Fruit fly (Drosophila melanogaster) whole organism, prepupa: ENCODE data around the gene ATPsynB.

Experiments used
- Blimp-1 ChIP-seq: fragments of 200-800 bp; sonication (Bioruptor generic); optimal IDR thresholded peaks from 3 replicates; lab custom pipeline; 2017; ENCODE audit warnings: missing biosample characterization, missing genetic modification characterization, mild to moderate bottlenecking, moderate library complexity, missing genetic modification reagents
- CG15336 ChIP-seq: fragments of 200-800 bp; sonication (Bioruptor generic); IDR thresholded peaks from 2 replicates; pipeline ENCODE4 v1.3.6; 2022; ENCODE audit warnings: missing biosample characterization, missing genetic modification characterization
- CG1621 ChIP-seq: fragments of 200-800 bp; sonication (Bioruptor generic); optimal IDR thresholded peaks from 3 replicates; lab custom pipeline; 2018; ENCODE audit warnings: missing biosample characterization, mild to moderate bottlenecking, missing genetic modification characterization
- CG3032 ChIP-seq: fragments of 200-800 bp; optimal IDR thresholded peaks from 2 replicates; lab custom pipeline; 2019; ENCODE audit warnings: missing biosample characterization, mild to moderate bottlenecking, missing genetic modification characterization, moderate library complexity
- CG31627 ChIP-seq: fragments of 200-800 bp; sonication (Bioruptor generic); optimal IDR thresholded peaks from 3 replicates; lab custom pipeline; 2016; ENCODE audit warnings: missing biosample characterization, missing genetic modification characterization
- CG34406 ChIP-seq: fragments of 200-800 bp; sonication (Bioruptor generic); optimal IDR thresholded peaks from 3 replicates; lab custom pipeline; 2016; ENCODE audit warnings: missing biosample characterization, missing genetic modification characterization
- CG6276 ChIP-seq: fragments of 200-800 bp; sonication (Bioruptor generic); optimal IDR thresholded peaks from 2 replicates; lab custom pipeline; 2017; ENCODE audit warnings: missing biosample characterization, mild to moderate bottlenecking, missing genetic modification characterization
- CG6792 ChIP-seq: fragments of 200-800 bp; sonication (Bioruptor generic); optimal IDR thresholded peaks from 3 replicates; lab custom pipeline; 2016; ENCODE audit warnings: missing biosample characterization, missing genetic modification characterization
- CG6808 ChIP-seq: fragments of 200-800 bp; sonication (Bioruptor generic); optimal IDR thresholded peaks from 3 replicates; lab custom pipeline; 2017; ENCODE audit warnings: missing biosample characterization, missing genetic modification characterization, mild to moderate bottlenecking, moderate library complexity, missing genetic modification reagents
- CG6854 ChIP-seq: fragments of 200-800 bp; sonication (Bioruptor generic); optimal IDR thresholded peaks from 2 replicates; lab custom pipeline; 2017; ENCODE audit warnings: missing biosample characterization, mild to moderate bottlenecking, missing genetic modification characterization
- CG7368 ChIP-seq: fragments of 200-800 bp; sonication (Bioruptor generic); optimal IDR thresholded peaks from 3 replicates; lab custom pipeline; 2016; ENCODE audit warnings: missing biosample characterization, missing genetic modification characterization
- Eip75B ChIP-seq: fragments of 200-800 bp; sonication (Bioruptor generic); optimal IDR thresholded peaks from 3 replicates; lab custom pipeline; 2016; ENCODE audit warnings: missing biosample characterization, missing genetic modification characterization
- Eip93F ChIP-seq: fragments of 200-800 bp; sonication (Bioruptor generic); optimal IDR thresholded peaks from 2 replicates; lab custom pipeline; 2016; ENCODE audit warnings: missing biosample characterization, mild to moderate bottlenecking, missing genetic modification characterization
- Ets21C ChIP-seq: fragments of 200-800 bp; sonication (Bioruptor generic); optimal IDR thresholded peaks from 3 replicates; lab custom pipeline; 2016; ENCODE audit warnings: missing biosample characterization, missing genetic modification characterization
- Ets96B ChIP-seq: fragments of 200-800 bp; optimal IDR thresholded peaks from 2 replicates; lab custom pipeline; 2019; ENCODE audit warnings: missing biosample characterization, mild to moderate bottlenecking, missing genetic modification characterization, moderate library complexity
- Gug ChIP-seq: fragments of 200-800 bp; sonication (Bioruptor generic); IDR thresholded peaks from 2 replicates; pipeline ENCODE4 v1.3.6; 2022; ENCODE audit warnings: missing biosample characterization, missing genetic modification characterization
- Hr38 ChIP-seq: sonication (Bioruptor generic); optimal IDR thresholded peaks from 2 replicates; lab custom pipeline; 2016; ENCODE audit warnings: missing biosample characterization, missing genetic modification characterization
- Hr4 ChIP-seq: fragments of 200-800 bp; sonication (Bioruptor generic); optimal IDR thresholded peaks from 3 replicates; lab custom pipeline; 2016; ENCODE audit warnings: missing biosample characterization, missing genetic modification characterization
- OdsH ChIP-seq: fragments of 200-800 bp; sonication (Bioruptor generic); optimal IDR thresholded peaks from 3 replicates; lab custom pipeline; 2016; ENCODE audit warnings: missing biosample characterization, missing genetic modification characterization
- Smox ChIP-seq: fragments of 200-800 bp; sonication (Bioruptor generic); optimal IDR thresholded peaks from 3 replicates; lab custom pipeline; 2016; ENCODE audit warnings: missing biosample characterization, missing genetic modification characterization
- Sox14 ChIP-seq: fragments of 200-800 bp; sonication (Bioruptor generic); optimal IDR thresholded peaks from 3 replicates; lab custom pipeline; 2016; ENCODE audit warnings: missing biosample characterization, missing genetic modification characterization
- Sox15 ChIP-seq: fragments of 200-800 bp; sonication (Bioruptor generic); optimal IDR thresholded peaks from 3 replicates; lab custom pipeline; 2016; ENCODE audit warnings: missing biosample characterization, missing genetic modification characterization
- achi ChIP-seq: fragments of 200-800 bp; sonication (Bioruptor generic); optimal IDR thresholded peaks from 3 replicates; lab custom pipeline; 2016; ENCODE audit warnings: missing biosample characterization, missing genetic modification characterization
- acj6 ChIP-seq: fragments of 200-800 bp; sonication (Bioruptor generic); optimal IDR thresholded peaks from 3 replicates; lab custom pipeline; 2016; ENCODE audit warnings: missing biosample characterization, missing genetic modification characterization
- cyc ChIP-seq: fragments of 200-800 bp; sonication (Bioruptor generic); optimal IDR thresholded peaks from 3 replicates; lab custom pipeline; 2016; ENCODE audit warnings: missing biosample characterization, missing genetic modification characterization
- dac ChIP-seq: fragments of 200-800 bp; sonication (Bioruptor generic); optimal IDR thresholded peaks from 2 replicates; lab custom pipeline; 2017; ENCODE audit warnings: missing biosample characterization, mild to moderate bottlenecking, missing genetic modification characterization
- eg ChIP-seq: fragments of 200-800 bp; sonication (Bioruptor generic); IDR thresholded peaks from 3 replicates; pipeline ENCODE4 v1.3.6; 2022; ENCODE audit warnings: missing biosample characterization, missing genetic modification characterization
- esn ChIP-seq: fragments of 200-800 bp; sonication (Bioruptor generic); optimal IDR thresholded peaks from 2 replicates; lab custom pipeline; 2016; ENCODE audit warnings: missing biosample characterization, mild to moderate bottlenecking, missing genetic modification characterization, moderate library complexity
- fd59A ChIP-seq: fragments of 200-800 bp; sonication (Bioruptor generic); optimal IDR thresholded peaks from 2 replicates; lab custom pipeline; 2017; ENCODE audit warnings: missing biosample characterization, mild to moderate bottlenecking, missing genetic modification characterization, missing genetic modification reagents
- lz ChIP-seq: fragments of 200-800 bp; sonication (Bioruptor generic); optimal IDR thresholded peaks from 3 replicates; lab custom pipeline; 2016; ENCODE audit warnings: missing biosample characterization, missing genetic modification characterization
- net ChIP-seq: fragments of 200-800 bp; sonication (Bioruptor generic); optimal IDR thresholded peaks from 3 replicates; lab custom pipeline; 2016; ENCODE audit warnings: missing biosample characterization, missing genetic modification characterization
- salr ChIP-seq, 2 experiments: fragments of 200-800 bp; sonication (Bioruptor generic); optimal IDR thresholded peaks; 3 replicates each; lab custom pipeline; 2016 to 2018; ENCODE audit warnings: missing biosample characterization in 2 of 2, missing genetic modification characterization in 2 of 2, mild to moderate bottlenecking in 1 of 2
- spab ChIP-seq: fragments of 200-800 bp; sonication (Bioruptor generic); optimal IDR thresholded peaks from 2 replicates; lab custom pipeline; 2017; ENCODE audit warnings: missing biosample characterization, mild to moderate bottlenecking, missing genetic modification characterization, missing genetic modification reagents
- svp ChIP-seq: fragments of 200-800 bp; sonication (Bioruptor generic); peaks from one replicate; lab custom pipeline; 2016; ENCODE audit warnings: missing biosample characterization, missing genetic modification characterization
- topi ChIP-seq: fragments of 200-800 bp; sonication (Bioruptor generic); optimal IDR thresholded peaks from 3 replicates; lab custom pipeline; 2016; ENCODE audit warnings: missing biosample characterization, missing genetic modification characterization
- vri ChIP-seq: fragments of 200-800 bp; sonication (Bioruptor generic); optimal IDR thresholded peaks from 3 replicates; lab custom pipeline; 2016; ENCODE audit warnings: missing biosample characterization, mild to moderate bottlenecking, missing genetic modification characterization

ATPsynB gene

DNA sequence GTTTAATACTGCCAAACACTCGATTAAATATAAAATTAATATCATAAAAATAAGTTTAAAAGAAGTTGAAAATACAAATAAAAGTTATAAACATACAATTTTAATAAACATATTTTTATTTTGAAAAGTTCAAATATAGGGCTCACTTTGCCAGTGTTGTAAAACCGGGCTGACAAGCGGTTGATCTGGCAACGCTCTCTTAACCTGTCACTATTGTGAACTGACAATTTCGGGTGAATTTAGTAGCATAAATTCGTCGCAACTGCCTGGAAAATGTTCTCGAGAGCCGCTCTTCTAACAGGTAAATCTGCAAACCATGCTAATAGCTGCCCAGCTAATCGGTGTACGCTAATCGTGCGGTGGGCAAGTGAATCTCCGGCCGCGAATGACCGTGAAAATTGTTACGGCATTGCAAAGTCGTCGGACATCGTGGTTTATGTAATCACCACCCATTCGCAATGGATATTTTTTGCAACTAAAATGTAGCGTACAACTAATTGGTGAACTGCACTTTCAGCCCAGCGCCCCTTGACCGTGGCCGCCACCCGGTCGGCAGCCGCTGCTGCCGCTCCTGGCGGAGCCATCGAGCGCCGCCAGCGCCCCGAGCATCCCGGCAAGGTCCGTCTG is at the start of gene ATPsynB:
Gene ATPsynB (plus strand): TSS at position 205 of the 627 bp plus-strand sequence.
- TF ChIP-seq CG6854 (peak; percentile 20), CG6792 (GFP tag; lab: Kevin White, UChicago) (no peak), OdsH (GFP tag; lab: Kevin White, UChicago) (no peak), CG15336 (GFP tag; lab: Robert Waterston, UW) (no peak), Gug (GFP tag; lab: Robert Waterston, UW) (no peak), Hr38 (no peak), cyc (no peak), esn (GFP tag; lab: Kevin White, UChicago) (peak; percentile 19), eg (no peak), Ets96B (tag; lab: Kevin White, UChicago) (no peak), CG1621 (tag; lab: Kevin White, UChicago) (peak; percentile 19), CG31627 (GFP tag; lab: Kevin White, UChicago) (no peak), CG7368 (no peak), Eip75B (GFP tag; lab: Kevin White, UChicago) (no peak), vri (GFP tag; lab: Kevin White, UChicago) (no peak), Ets21C (no peak), achi (GFP tag; lab: Kevin White, UChicago) (peak; percentile 99), CG34406 (GFP tag; lab: Kevin White, UChicago) (no peak), net (no peak), svp (no peak), salr (GFP tag; optimal IDR thresholded peaks at IDR 0.05; lab: Kevin White, UChicago) (no peak), CG3032 (tag; lab: Kevin White, UChicago) (no peak), acj6 (no peak)

DNA sequence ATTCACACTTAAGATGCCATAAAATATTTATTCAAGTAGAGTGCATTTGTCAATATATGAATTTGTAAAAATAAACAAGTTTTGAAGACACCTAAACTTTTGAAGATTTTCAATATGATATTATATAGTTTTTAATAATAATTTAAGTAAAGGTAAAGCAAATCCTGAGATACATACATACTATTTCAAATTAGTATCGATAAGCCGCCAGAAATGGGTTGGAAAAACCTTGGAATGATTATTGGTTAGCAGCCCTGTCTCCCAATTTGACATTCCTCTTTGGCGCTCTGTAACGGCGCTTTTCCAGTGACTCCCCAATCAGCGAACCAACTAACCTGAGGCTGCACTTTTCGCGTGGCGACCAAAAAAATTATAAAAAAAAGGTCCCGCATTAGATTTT is 48.8 kb upstream of the ATPsynB start, which contains the start of gene alphaTub67C:
Gene alphaTub67C (plus strand): TSS at position 301 of the 400 bp plus-strand sequence.
- no peak for TF ChIP-seq topi (GFP tag; lab: Kevin White, UChicago)
- no peak for TF ChIP-seq Ets96B (tag; lab: Kevin White, UChicago)
- no peak for TF ChIP-seq Eip93F (GFP tag; lab: Kevin White, UChicago)
- TF ChIP-seq svp = no peak
- TF ChIP-seq Sox14 = no peak
- no peak for TF ChIP-seq Smox (GFP tag; lab: Kevin White, UChicago)
- TF ChIP-seq spab (GFP tag; lab: Kevin White, UChicago) = no peak
- TF ChIP-seq CG6276 (GFP tag; lab: Kevin White, UChicago) = no peak
- TF ChIP-seq lz (GFP tag; lab: Kevin White, UChicago) = no peak
- no peak for TF ChIP-seq CG31627 (GFP tag; lab: Kevin White, UChicago)
- no peak for TF ChIP-seq fd59A (GFP tag; lab: Kevin White, UChicago)
- TF ChIP-seq Ets21C = no peak
- TF ChIP-seq dac (GFP tag; lab: Kevin White, UChicago) = no peak
- no peak for TF ChIP-seq Hr4 (GFP tag; lab: Kevin White, UChicago)

DNA sequence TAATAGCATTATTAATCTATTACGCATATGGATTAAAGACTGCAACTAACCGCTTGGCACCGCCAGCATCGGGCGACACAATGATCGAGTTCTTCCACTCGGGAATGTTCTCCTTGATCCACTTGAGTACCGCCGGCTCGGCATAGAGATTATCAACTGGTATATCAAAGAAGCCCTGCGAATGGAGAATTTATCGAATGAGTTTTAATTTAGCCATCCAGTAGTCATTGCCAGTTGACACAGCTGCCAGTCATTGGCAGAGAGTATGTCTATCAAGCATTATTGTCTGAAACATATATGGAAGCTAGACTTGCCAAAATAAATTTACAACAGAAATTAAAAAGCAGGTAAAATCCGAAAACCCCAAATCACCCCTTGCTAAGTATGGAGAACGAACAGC is 44.9 kb upstream of the ATPsynB start, which contains the start of gene CG16719:
Gene CG16719 (plus strand): TSS at position 301 of the 400 bp plus-strand sequence.
- TF ChIP-seq Ets21C = no peak
- no peak for TF ChIP-seq acj6

DNA sequence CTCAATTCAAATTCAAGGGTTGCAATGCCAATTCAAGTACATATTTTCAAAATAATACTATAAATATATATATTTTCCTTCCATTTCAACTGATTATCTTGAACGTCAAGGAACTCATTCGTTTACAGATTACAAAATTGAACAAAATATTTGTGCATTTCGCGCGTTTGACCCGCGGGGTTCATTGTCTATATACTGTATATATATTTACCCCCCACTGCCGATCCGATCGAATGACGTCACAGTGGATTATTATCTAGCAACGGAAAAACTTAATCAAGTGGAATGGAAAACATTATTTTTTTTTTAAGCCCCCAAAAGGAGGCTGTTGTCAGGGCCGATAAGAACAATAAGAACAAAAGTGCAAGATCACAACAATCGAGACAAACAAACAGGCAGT is 42.3 kb upstream of the ATPsynB start:
- TF ChIP-seq Blimp-1 (GFP tag; lab: Kevin White, UChicago) = no peak
- peak; percentile 95 for TF ChIP-seq svp
- no peak for TF ChIP-seq Sox15 (GFP tag; lab: Kevin White, UChicago)
- no peak for TF ChIP-seq CG6808 (GFP tag; lab: Kevin White, UChicago)
